Worm (Caenorhabditis elegans) whole organism, early embryonic: ENCODE results near the gene F44E7.4.

Experiments
- aly-1 ChIP-seq: sonication (generic microtip); optimal IDR thresholded peaks from 2 replicates; lab custom pipeline; 2016; ENCODE audit warnings: missing genetic modification characterization, missing compliant biosample characterization
- ama-1 ChIP-seq: fragments of 150-350 bp; optimal IDR thresholded peaks from 2 replicates; lab custom pipeline; 2014
- ceh-13 ChIP-seq: fragments of 200-800 bp; sonication (Bioruptor generic); optimal IDR thresholded peaks from 2 replicates; lab custom pipeline; 2018; ENCODE audit warnings: mild to moderate bottlenecking, missing genetic modification characterization, missing compliant biosample characterization
- ets-7 ChIP-seq: sonication (generic microtip); optimal IDR thresholded peaks from 2 replicates; lab custom pipeline; 2016; ENCODE audit warnings: missing genotype, missing genetic modification characterization, missing compliant biosample characterization
- hmbx-1 ChIP-seq: sonication (generic microtip); optimal IDR thresholded peaks from 2 replicates; lab custom pipeline; 2016; ENCODE audit warnings: mild to moderate bottlenecking, missing genetic modification characterization, missing compliant biosample characterization
- hmg-4 ChIP-seq: fragments of 200-800 bp; sonication (Bioruptor generic); optimal IDR thresholded peaks from 2 replicates; lab custom pipeline; 2018; ENCODE audit warnings: mild to moderate bottlenecking, missing genetic modification characterization, missing compliant biosample characterization
- hnd-1 ChIP-seq: sonication (generic microtip); optimal IDR thresholded peaks from 2 replicates; lab custom pipeline; 2016; ENCODE audit warnings: missing genetic modification characterization, missing compliant biosample characterization

DNA sequence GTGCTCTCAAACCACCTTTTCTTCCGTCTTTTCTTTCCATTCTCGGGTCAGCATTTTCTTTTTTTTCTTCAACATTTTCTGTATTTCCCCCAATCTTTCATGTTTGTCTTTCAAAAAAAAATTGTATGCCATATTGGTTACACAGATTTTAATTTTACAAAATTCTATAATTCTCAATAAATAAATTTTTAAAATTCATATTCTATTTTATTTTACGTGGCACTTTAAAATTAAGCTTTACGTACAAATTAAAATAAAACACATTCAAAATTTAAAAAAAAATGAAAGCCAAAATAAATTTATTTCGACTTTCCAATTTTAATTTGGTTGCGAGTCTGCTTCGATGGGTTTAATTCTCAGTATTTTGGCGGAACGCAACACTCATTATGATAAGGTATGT is 28.7 kb upstream of the F44E7.4 start, which contains the start of gene ZC250.5:
- TF ChIP-seq hmg-4 (GFP tag; lab: Kevin White, UChicago) (no peak), hnd-1 (no peak), ama-1 (no peak), ets-7 (tag; lab: Kevin White, UChicago) (no peak), aly-1 (tag; lab: Kevin White, UChicago) (no peak), ceh-13 (GFP tag; lab: Kevin White, UChicago) (no peak), hmbx-1 (tag; lab: Kevin White, UChicago) (no peak)
